Fruit fly (Drosophila melanogaster) whole organism, embryonic: Measurements from ENCODE around the gene GstD5.
A peak's percentile ranks its signal among the peaks of the same experiment; 100 is the strongest.

Source experiments
- BEAF-32 ChIP-seq: fragments of 200-800 bp; sonication (Bioruptor generic); optimal IDR thresholded peaks from 3 replicates; lab custom pipeline; 2017; ENCODE audit warnings: missing biosample characterization, missing genetic modification characterization, mild to moderate bottlenecking, moderate library complexity, missing genetic modification reagents
- CG10209 ChIP-seq: fragments of 200-800 bp; sonication (Bioruptor generic); optimal IDR thresholded peaks from 3 replicates; lab custom pipeline; 2017; ENCODE audit warnings: missing biosample characterization, mild to moderate bottlenecking, missing genetic modification characterization, missing genetic modification reagents
- CG10321 ChIP-seq: fragments of 200-800 bp; sonication (Bioruptor generic); IDR thresholded peaks from 2 replicates; pipeline ENCODE4 v1.3.6; 2022; ENCODE audit warnings: missing biosample characterization, missing genetic modification characterization
- CG10431 ChIP-seq: fragments of 200-800 bp; sonication (Bioruptor generic); optimal IDR thresholded peaks from 3 replicates; lab custom pipeline; 2018; ENCODE audit warnings: missing biosample characterization, mild to moderate bottlenecking, missing genetic modification characterization
- CG10543 ChIP-seq: fragments of 200-800 bp; sonication (Bioruptor generic); optimal IDR thresholded peaks from 3 replicates; lab custom pipeline; 2017; ENCODE audit warnings: missing biosample characterization, mild to moderate bottlenecking, missing genetic modification characterization, moderate library complexity
- CG11085 ChIP-seq: fragments of 200-800 bp; sonication (Bioruptor generic); IDR thresholded peaks from 2 replicates; pipeline ENCODE4 v1.3.6; 2022; ENCODE audit warnings: missing biosample characterization, missing genetic modification characterization
- CG11456 ChIP-seq: fragments of 200-800 bp; sonication (Bioruptor generic); IDR thresholded peaks from 3 replicates; pipeline ENCODE4 v1.3.6; 2022; ENCODE audit warnings: missing biosample characterization, missing genetic modification characterization
- CG12236 ChIP-seq: fragments of 200-800 bp; sonication (Bioruptor generic); optimal IDR thresholded peaks from 2 replicates; lab custom pipeline; 2016; ENCODE audit warnings: missing biosample characterization, missing genetic modification characterization
- CG12299 ChIP-seq: fragments of 200-800 bp; sonication (Bioruptor generic); optimal IDR thresholded peaks from 2 replicates; lab custom pipeline; 2018; ENCODE audit warnings: missing biosample characterization, mild to moderate bottlenecking, missing genetic modification characterization
- CG12391 ChIP-seq: fragments of 200-800 bp; sonication (Bioruptor generic); optimal IDR thresholded peaks from 3 replicates; lab custom pipeline; 2018; ENCODE audit warnings: missing biosample characterization, mild to moderate bottlenecking, missing genetic modification characterization, moderate library complexity
- CG15011 ChIP-seq: fragments of 200-800 bp; sonication (Bioruptor generic); optimal IDR thresholded peaks from 3 replicates; lab custom pipeline; 2018; ENCODE audit warnings: missing biosample characterization, mild to moderate bottlenecking, missing genetic modification characterization
- CG2129 ChIP-seq: fragments of 200-800 bp; sonication (Bioruptor generic); IDR thresholded peaks from 2 replicates; pipeline ENCODE4 v1.3.6; 2022; ENCODE audit warnings: missing biosample characterization, missing genetic modification characterization; ENCODE audit not compliant: partially characterized antibody
- CG2678 ChIP-seq: fragments of 200-800 bp; sonication (Bioruptor generic); optimal IDR thresholded peaks from 3 replicates; lab custom pipeline; 2019; ENCODE audit warnings: missing biosample characterization, mild to moderate bottlenecking, missing genetic modification characterization, moderate library complexity
- CG3995 ChIP-seq: fragments of 200-800 bp; sonication (Bioruptor generic); optimal IDR thresholded peaks from 3 replicates; lab custom pipeline; 2016; ENCODE audit warnings: missing biosample characterization, missing genetic modification characterization
- CG6765 ChIP-seq: fragments of 200-800 bp; sonication (Bioruptor generic); optimal IDR thresholded peaks from 3 replicates; lab custom pipeline; 2017; ENCODE audit warnings: missing biosample characterization, mild to moderate bottlenecking, missing genetic modification characterization
- CG6791 ChIP-seq: fragments of 200-800 bp; sonication (Bioruptor generic); IDR thresholded peaks from 3 replicates; pipeline ENCODE4 v1.3.6; 2022; ENCODE audit warnings: missing biosample characterization, missing genetic modification characterization; ENCODE audit not compliant: partially characterized antibody
- CG7745 ChIP-seq: fragments of 200-800 bp; sonication (Bioruptor generic); optimal IDR thresholded peaks from 2 replicates; lab custom pipeline; 2018; ENCODE audit warnings: missing biosample characterization, mild to moderate bottlenecking, missing genetic modification characterization, moderate library complexity
- CG7786 ChIP-seq: fragments of 200-800 bp; sonication (Bioruptor generic); optimal IDR thresholded peaks from 2 replicates; lab custom pipeline; 2016; ENCODE audit warnings: missing biosample characterization, missing genetic modification characterization
- CG8281 ChIP-seq: fragments of 200-800 bp; sonication (Bioruptor generic); optimal IDR thresholded peaks from 2 replicates; lab custom pipeline; 2018; ENCODE audit warnings: missing biosample characterization, mild to moderate bottlenecking, missing genetic modification characterization, moderate library complexity
- D19A ChIP-seq: fragments of 200-800 bp; optimal IDR thresholded peaks from 3 replicates; lab custom pipeline; 2019; ENCODE audit warnings: missing biosample characterization, mild to moderate bottlenecking, missing genetic modification characterization, moderate library complexity
- Dfd ChIP-seq, 2 experiments: fragments of >200 bp; optimal IDR thresholded peaks; 2 replicates each; lab custom pipeline; 2017; ENCODE audit warnings: missing biosample characterization in 2 of 2, missing genetic modification characterization in 2 of 2
- Dref ChIP-seq: fragments of 200-800 bp; sonication (Bioruptor generic); IDR thresholded peaks from 2 replicates; pipeline ENCODE4 v1.3.6; 2022; ENCODE audit warnings: missing biosample characterization, missing genetic modification characterization
- Elba2 ChIP-seq: fragments of 200-800 bp; sonication (Bioruptor generic); optimal IDR thresholded peaks from 3 replicates; lab custom pipeline; 2016; ENCODE audit warnings: missing biosample characterization, missing genetic modification characterization
- Fer1 ChIP-seq: fragments of 200-800 bp; sonication (Bioruptor generic); optimal IDR thresholded peaks from 2 replicates; lab custom pipeline; 2017; ENCODE audit warnings: missing biosample characterization, mild to moderate bottlenecking, missing genetic modification characterization
- HmgZ ChIP-seq: fragments of 200-800 bp; sonication (Bioruptor generic); optimal IDR thresholded peaks from 2 replicates; lab custom pipeline; 2018; ENCODE audit warnings: missing biosample characterization, mild to moderate bottlenecking, missing genetic modification characterization
- Jarid2 ChIP-seq: fragments of 200-800 bp; sonication (Bioruptor generic); optimal IDR thresholded peaks from 3 replicates; lab custom pipeline; 2017; ENCODE audit warnings: mild to moderate bottlenecking, missing biosample characterization, missing genetic modification reagents, missing genetic modification characterization
- Meics ChIP-seq: fragments of 200-800 bp; sonication (Bioruptor generic); optimal IDR thresholded peaks from 2 replicates; lab custom pipeline; 2017; ENCODE audit warnings: missing biosample characterization, mild to moderate bottlenecking, missing genetic modification characterization
- Mes4 ChIP-seq: fragments of 200-800 bp; sonication (Bioruptor generic); optimal IDR thresholded peaks from 2 replicates; lab custom pipeline; 2016; ENCODE audit warnings: missing biosample characterization, missing genetic modification characterization
- Opbp ChIP-seq: fragments of 200-800 bp; sonication (Bioruptor generic); IDR thresholded peaks from 3 replicates; pipeline ENCODE4 v1.3.6; 2022; ENCODE audit warnings: missing biosample characterization, missing genetic modification characterization; ENCODE audit not compliant: partially characterized antibody
- Rfx ChIP-seq: fragments of 200-800 bp; sonication (Bioruptor generic); IDR thresholded peaks from 2 replicates; pipeline ENCODE4 v1.3.6; 2022; ENCODE audit warnings: missing biosample characterization, missing genetic modification characterization
- Side ChIP-seq: fragments of 200-800 bp; sonication (Bioruptor generic); optimal IDR thresholded peaks from 2 replicates; lab custom pipeline; 2016; ENCODE audit warnings: missing biosample characterization, missing genetic modification characterization
- Vsx1 ChIP-seq: fragments of 200-800 bp; sonication (Bioruptor generic); optimal IDR thresholded peaks from 2 replicates; lab custom pipeline; 2017; ENCODE audit warnings: missing biosample characterization, mild to moderate bottlenecking, missing genetic modification characterization, missing genetic modification reagents
- aop ChIP-seq: fragments of 200-800 bp; sonication (Bioruptor generic); IDR thresholded peaks from 2 replicates; pipeline ENCODE4 v1.3.6; 2022; ENCODE audit warnings: missing biosample characterization, missing genetic modification characterization
- ato ChIP-seq: fragments of 200-800 bp; sonication (Bioruptor generic); IDR thresholded peaks from 2 replicates; pipeline ENCODE4 v1.3.6; 2022; ENCODE audit warnings: missing biosample characterization, missing genetic modification characterization; ENCODE audit not compliant: partially characterized antibody
- bigmax ChIP-seq: fragments of 200-800 bp; sonication (Bioruptor generic); optimal IDR thresholded peaks from 2 replicates; lab custom pipeline; 2018; ENCODE audit warnings: missing biosample characterization, mild to moderate bottlenecking, missing genetic modification characterization
- br ChIP-seq: fragments of >200 bp; optimal IDR thresholded peaks from 2 replicates; lab custom pipeline; 2017
- caup ChIP-seq: fragments of 200-800 bp; sonication (Bioruptor generic); optimal IDR thresholded peaks from 3 replicates; lab custom pipeline; 2017; ENCODE audit warnings: missing biosample characterization, mild to moderate bottlenecking, missing genetic modification characterization, moderate library complexity; ENCODE audit not compliant: severe bottlenecking
- dm ChIP-seq: fragments of 200-800 bp; sonication (Bioruptor generic); optimal IDR thresholded peaks from 3 replicates; lab custom pipeline; 2016; ENCODE audit warnings: missing biosample characterization, missing genetic modification characterization
- ems ChIP-seq: fragments of 200-800 bp; sonication (Bioruptor generic); optimal IDR thresholded peaks from 3 replicates; lab custom pipeline; 2016; ENCODE audit warnings: missing biosample characterization, missing genetic modification characterization
- gcm2 ChIP-seq: fragments of 200-800 bp; sonication (Bioruptor generic); optimal IDR thresholded peaks from 2 replicates; lab custom pipeline; 2016; ENCODE audit warnings: missing biosample characterization, missing genetic modification characterization
- ind ChIP-seq: fragments of 200-800 bp; sonication (Bioruptor generic); optimal IDR thresholded peaks from 3 replicates; lab custom pipeline; 2016; ENCODE audit warnings: missing biosample characterization, missing genetic modification characterization
- knrl ChIP-seq: fragments of 200-800 bp; sonication (Bioruptor generic); IDR thresholded peaks from 3 replicates; pipeline ENCODE4 v1.3.6; 2022; ENCODE audit warnings: missing biosample characterization, missing genetic modification characterization; ENCODE audit not compliant: partially characterized antibody
- pzg ChIP-seq: fragments of 200-800 bp; sonication (Bioruptor generic); optimal IDR thresholded peaks from 3 replicates; lab custom pipeline; 2018; ENCODE audit warnings: missing biosample characterization, mild to moderate bottlenecking, missing genetic modification characterization, moderate library complexity
- row ChIP-seq: fragments of 200-800 bp; sonication (Bioruptor generic); IDR thresholded peaks from 3 replicates; pipeline ENCODE4 v1.3.6; 2022; ENCODE audit warnings: missing biosample characterization, missing genetic modification characterization
- sim ChIP-seq: fragments of 200-800 bp; sonication (Bioruptor generic); IDR thresholded peaks from 2 replicates; pipeline ENCODE4 v1.3.6; 2022; ENCODE audit warnings: missing biosample characterization, missing genetic modification characterization
- slp2 ChIP-seq: fragments of 200-800 bp; sonication (Bioruptor generic); optimal IDR thresholded peaks from 2 replicates; lab custom pipeline; 2016; ENCODE audit warnings: missing biosample characterization, missing genetic modification characterization
- sob ChIP-seq: fragments of 200-800 bp; sonication (Bioruptor generic); IDR thresholded peaks from 2 replicates; pipeline ENCODE4 v1.3.6; 2022; ENCODE audit warnings: missing biosample characterization, missing genetic modification characterization
- vnd ChIP-seq: fragments of 200-800 bp; sonication (Bioruptor generic); IDR thresholded peaks from 3 replicates; pipeline ENCODE4 v1.3.6; 2022; ENCODE audit warnings: missing biosample characterization, missing genetic modification characterization; ENCODE audit not compliant: partially characterized antibody
- zfh1 ChIP-seq: fragments of 200-800 bp; sonication (Bioruptor generic); IDR thresholded peaks from 3 replicates; pipeline ENCODE4 v1.3.6; 2022; ENCODE audit warnings: missing biosample characterization, missing genetic modification characterization

Gene GstD5

dm6 chr3R:12425510-12426309 lies 50.2 kb downstream of the GstD5 start, which contains the start of gene Pp1-87B (continued):
- no peak for TF ChIP-seq ems (GFP tag; lab: Kevin White, UChicago)
- no peak for TF ChIP-seq CG8281 (tag; lab: Kevin White, UChicago)
- TF ChIP-seq gcm2, result no peak
- TF ChIP-seq BEAF-32, result peak; percentile 70
- TF ChIP-seq CG2129 (GFP tag; lab: Robert Waterston, UW), result no peak
- no peak for TF ChIP-seq sim (GFP tag; lab: Robert Waterston, UW)
- TF ChIP-seq Opbp, result no peak
- no peak for TF ChIP-seq ato (GFP tag; lab: Robert Waterston, UW)
- TF ChIP-seq CG7745 (tag; lab: Kevin White, UChicago), result no peak
- TF ChIP-seq Side (GFP tag; lab: Kevin White, UChicago), result peak; percentile 32
- peak; percentile 28 for TF ChIP-seq caup (GFP tag; lab: Kevin White, UChicago)
- no peak for TF ChIP-seq bigmax (GFP tag; lab: Kevin White, UChicago)
- TF ChIP-seq CG10543 (GFP tag; lab: Kevin White, UChicago), result peak; percentile 53
- no peak for TF ChIP-seq CG12236 (GFP tag; lab: Kevin White, UChicago)
- TF ChIP-seq Dfd (GFP tag; optimal IDR thresholded peaks at IDR 0.05; lab: Kevin White, UChicago), result peak in 1 of 2 experiments; percentile 30
- TF ChIP-seq br (lab: Kevin White, UChicago), result no peak
- peak; percentile 98 for TF ChIP-seq Elba2 (GFP tag; lab: Kevin White, UChicago)
- no peak for TF ChIP-seq CG2678 (tag; lab: Kevin White, UChicago)
- no peak for TF ChIP-seq Rfx
- peak; percentile 91 for TF ChIP-seq CG10321
- TF ChIP-seq D19A, result no peak
- TF ChIP-seq CG15011 (GFP tag; lab: Kevin White, UChicago), result no peak
- peak; percentile 18 for TF ChIP-seq CG10209 (GFP tag; lab: Kevin White, UChicago)
- peak; percentile 20 for TF ChIP-seq CG12391 (tag; lab: Kevin White, UChicago)
- TF ChIP-seq CG12299 (tag; lab: Kevin White, UChicago), result no peak
- peak; percentile 38 for TF ChIP-seq CG3995 (GFP tag; lab: Kevin White, UChicago)
- TF ChIP-seq slp2 (GFP tag; lab: Kevin White, UChicago), result no peak
- no peak for TF ChIP-seq CG6765 (GFP tag; lab: Kevin White, UChicago)
- peak; percentile 37 for TF ChIP-seq HmgZ (tag; lab: Kevin White, UChicago)
- peak; percentile 55; the same call in 2 of the 3 replicates for TF ChIP-seq CG6791
- TF ChIP-seq Mes4 (GFP tag; lab: Kevin White, UChicago), result no peak
- TF ChIP-seq Jarid2 (GFP tag; lab: Kevin White, UChicago), result no peak
- TF ChIP-seq CG11456 (GFP tag; lab: Robert Waterston, UW), result no peak
- peak; percentile 89 for TF ChIP-seq dm (GFP tag; lab: Kevin White, UChicago)
- no peak for TF ChIP-seq CG11085 (GFP tag; lab: Robert Waterston, UW)
- peak; percentile 43; the same call in 2 of the 3 replicates for TF ChIP-seq knrl
- peak; percentile 14 for TF ChIP-seq Fer1
- TF ChIP-seq pzg (GFP tag; lab: Kevin White, UChicago), result peak; percentile 77
- peak; percentile 2 for TF ChIP-seq CG7786 (GFP tag; lab: Kevin White, UChicago)
- no peak for TF ChIP-seq zfh1 (GFP tag; lab: Robert Waterston, UW)
- TF ChIP-seq ind (GFP tag; lab: Kevin White, UChicago), result no peak
- TF ChIP-seq Vsx1 (GFP tag; lab: Kevin White, UChicago), result no peak
- TF ChIP-seq aop, result no peak
- TF ChIP-seq vnd (GFP tag; lab: Robert Waterston, UW), result peak; percentile 56; the same call in 2 of the 3 replicates
- no peak for TF ChIP-seq sob
- 0 out of 3 replicates have a peak, but pooled peaks have one; percentile 10 for TF ChIP-seq row (GFP tag; lab: Robert Waterston, UW)
- TF ChIP-seq CG10431 (GFP tag; lab: Kevin White, UChicago), result no peak
- peak; percentile 66 for TF ChIP-seq Dref (GFP tag; lab: Robert Waterston, UW)
- peak; percentile 56 for TF ChIP-seq Meics (GFP tag; lab: Kevin White, UChicago)
